ENCODE assay signal across 5 fruit fly cellular contexts in genomic region chr2L:18621357-18622211, dm6.
TF ChIP-seq lines count a peak whose summit lies in the region.

No protein-coding gene starts in this region.

- no peak for TF ChIP-seq CTCF in whole organism, embryonic (GFP tag; optimal IDR thresholded peaks at IDR 0.05; lab: Kevin White, UChicago)

TF ChIP-seq in whole organism, adult, 20 proteins besides CTCF, POLR2A, EP300 and RAD21 (continues in another document):
- TF ChIP-seq CG7045 (GFP tag; optimal IDR thresholded peaks at IDR 0.05; lab: Kevin White, UChicago) (peak; percentile 77), bab1 (GFP tag; optimal IDR thresholded peaks at IDR 0.05; lab: Kevin White, UChicago) (peak; percentile 90), pad (GFP tag; optimal IDR thresholded peaks at IDR 0.05; lab: Kevin White, UChicago) (peak; percentile 70), CG1620 (GFP tag; optimal IDR thresholded peaks at IDR 0.05; lab: Kevin White, UChicago) (peak; percentile 42), cnc (optimal IDR thresholded peaks at IDR 0.05; lab: Kevin White, UChicago) (no peak), Crg-1 (GFP tag; optimal IDR thresholded peaks at IDR 0.05; lab: Kevin White, UChicago) (peak; percentile 70), Mnt (GFP tag; optimal IDR thresholded peaks at IDR 0.05; lab: Kevin White, UChicago) (peak; percentile 53), kay (GFP tag; lab: Kevin White, UChicago; ENCODE audit: borderline replicate concordance) (no peak), CG5204 (GFP tag; optimal IDR thresholded peaks at IDR 0.05; lab: Kevin White, UChicago) (peak; percentile 67), Clk (GFP tag; optimal IDR thresholded peaks at IDR 0.05; lab: Kevin White, UChicago) (peak; percentile 64), CG12768 (GFP tag; optimal IDR thresholded peaks at IDR 0.05; lab: Kevin White, UChicago) (peak; percentile 74), Hr96 (GFP tag; optimal IDR thresholded peaks at IDR 0.05; lab: Kevin White, UChicago) (peak; percentile 81), cic (GFP tag; optimal IDR thresholded peaks at IDR 0.05; lab: Kevin White, UChicago) (peak; percentile 94), CG14711 (tag; optimal IDR thresholded peaks at IDR 0.05; lab: Kevin White, UChicago) (peak; percentile 88), CG11617 (GFP tag; optimal IDR thresholded peaks at IDR 0.05; lab: Kevin White, UChicago) (peak; percentile 93), ovo (GFP tag; optimal IDR thresholded peaks at IDR 0.05; lab: Kevin White, UChicago) (peak; percentile 35), toe (GFP tag; optimal IDR thresholded peaks at IDR 0.05; lab: Kevin White, UChicago) (peak; percentile 71), CG33017 (tag; optimal IDR thresholded peaks at IDR 0.05; lab: Kevin White, UChicago) (peak; percentile 86)

TF ChIP-seq in whole organism, embryonic, 481 proteins besides CTCF, POLR2A, EP300 and RAD21 (continues in another document):
- TF ChIP-seq CG5953 (GFP tag; IDR thresholded peaks at IDR 0.05; lab: Robert Waterston, UW), result peak; percentile 60; the same call in 1 of the 2 replicates
- TF ChIP-seq unpg (GFP tag; optimal IDR thresholded peaks at IDR 0.05; lab: Kevin White, UChicago), result peak; percentile 82
- TF ChIP-seq CG14667 (GFP tag; IDR thresholded peaks at IDR 0.05; lab: Robert Waterston, UW), result peak; percentile 65
- TF ChIP-seq gcm2 (GFP tag; optimal IDR thresholded peaks at IDR 0.05; lab: Kevin White, UChicago), result peak; percentile 64
- peak; percentile 4 for TF ChIP-seq CG7928 (GFP tag; optimal IDR thresholded peaks at IDR 0.05; lab: Kevin White, UChicago)
- no peak for TF ChIP-seq CG15073 (GFP tag; optimal IDR thresholded peaks at IDR 0.05; lab: Kevin White, UChicago)
- no peak for TF ChIP-seq ro (GFP tag; IDR thresholded peaks at IDR 0.05; lab: Robert Waterston, UW)
- peak; percentile 38 for TF ChIP-seq CG5180 (GFP tag; optimal IDR thresholded peaks at IDR 0.05; lab: Kevin White, UChicago)
- TF ChIP-seq Stat92E (GFP tag; optimal IDR thresholded peaks at IDR 0.05; lab: Kevin White, UChicago), result no peak
- TF ChIP-seq ham (GFP tag; IDR thresholded peaks at IDR 0.05; lab: Robert Waterston, UW), result 0 out of 2 replicates have a peak, but pooled peaks have one; percentile 22
- TF ChIP-seq CG4730 (GFP tag; IDR thresholded peaks at IDR 0.05; lab: Robert Waterston, UW), result peak; percentile 53; the same call in 1 of the 2 replicates
- TF ChIP-seq CG8478 (optimal IDR thresholded peaks at IDR 0.05; lab: Kevin White, UChicago), result no peak
- TF ChIP-seq CG14441 (GFP tag; IDR thresholded peaks at IDR 0.05; lab: Robert Waterston, UW), result peak; percentile 76
- TF ChIP-seq CG12219 (GFP tag; optimal IDR thresholded peaks at IDR 0.05; lab: Kevin White, UChicago), result peak; percentile 48
- peak; percentile 77 for TF ChIP-seq CG11695 (GFP tag; IDR thresholded peaks at IDR 0.05; lab: Robert Waterston, UW)
- peak; percentile 44; the same call in 1 of the 2 replicates for TF ChIP-seq wor (GFP tag; IDR thresholded peaks at IDR 0.05; lab: Robert Waterston, UW)
- peak; percentile 69 for TF ChIP-seq B-H1 (GFP tag; IDR thresholded peaks at IDR 0.05; lab: Robert Waterston, UW)
- TF ChIP-seq insv (GFP tag; optimal IDR thresholded peaks at IDR 0.05; lab: Kevin White, UChicago), result no peak

TF ChIP-seq in whole organism, prepupa, 60 proteins besides CTCF, POLR2A, EP300 and RAD21 (continues in another document):
- TF ChIP-seq CG31627 (GFP tag; optimal IDR thresholded peaks at IDR 0.05; lab: Kevin White, UChicago) (peak; percentile 85), Hr39 (GFP tag; optimal IDR thresholded peaks at IDR 0.05; lab: Kevin White, UChicago) (peak; percentile 86), fd85E (GFP tag; optimal IDR thresholded peaks at IDR 0.05; lab: Kevin White, UChicago) (peak; percentile 53), fd59A (GFP tag; optimal IDR thresholded peaks at IDR 0.05; lab: Kevin White, UChicago) (peak; percentile 66), cyc (GFP tag; optimal IDR thresholded peaks at IDR 0.05; lab: Kevin White, UChicago) (peak; percentile 86), net (GFP tag; optimal IDR thresholded peaks at IDR 0.05; lab: Kevin White, UChicago) (peak; percentile 64), CG8119 (GFP tag; IDR thresholded peaks at IDR 0.05; lab: Robert Waterston, UW) (peak; percentile 54; the same call in 1 of the 3 replicates), Blimp-1 (GFP tag; optimal IDR thresholded peaks at IDR 0.05; lab: Kevin White, UChicago) (peak; percentile 60), achi (GFP tag; optimal IDR thresholded peaks at IDR 0.05; lab: Kevin White, UChicago) (peak; percentile 80), vri (GFP tag; optimal IDR thresholded peaks at IDR 0.05; lab: Kevin White, UChicago) (peak; percentile 85), Met (GFP tag; optimal IDR thresholded peaks at IDR 0.05; lab: Kevin White, UChicago) (peak; percentile 88), Eip78C (GFP tag; lab: Kevin White, UChicago) (peak; percentile 96), CG10631 (GFP tag; optimal IDR thresholded peaks at IDR 0.05; lab: Kevin White, UChicago) (peak; percentile 73), esn (GFP tag; optimal IDR thresholded peaks at IDR 0.05; lab: Kevin White, UChicago) (peak; percentile 92), CG8319 (GFP tag; optimal IDR thresholded peaks at IDR 0.05; lab: Kevin White, UChicago) (peak; percentile 84), CG6276 (GFP tag; optimal IDR thresholded peaks at IDR 0.05; lab: Kevin White, UChicago) (peak; percentile 40), Ets96B (tag; optimal IDR thresholded peaks at IDR 0.05; lab: Kevin White, UChicago) (peak; percentile 64), Sox102F (GFP tag; optimal IDR thresholded peaks at IDR 0.05; lab: Kevin White, UChicago) (peak; percentile 83), CG34406 (GFP tag; optimal IDR thresholded peaks at IDR 0.05; lab: Kevin White, UChicago) (peak; percentile 87)

TF ChIP-seq in whole organism, pupa, 21 proteins besides CTCF, POLR2A, EP300 and RAD21 (continues in another document):
- TF ChIP-seq Snoo (tag; optimal IDR thresholded peaks at IDR 0.05; lab: Kevin White, UChicago), result peak; percentile 68
- TF ChIP-seq CG9948 (tag; optimal IDR thresholded peaks at IDR 0.05; lab: Kevin White, UChicago), result peak; percentile 66
- peak; percentile 43 for TF ChIP-seq Ets98B (GFP tag; IDR thresholded peaks at IDR 0.05; lab: Robert Waterston, UW)
- TF ChIP-seq CG12605 (GFP tag; IDR thresholded peaks at IDR 0.05; lab: Robert Waterston, UW), result peak; percentile 35; the same call in 1 of the 2 replicates
- no peak for TF ChIP-seq CG13204 (GFP tag; optimal IDR thresholded peaks at IDR 0.05; lab: Kevin White, UChicago)
- TF ChIP-seq Pif1A (GFP tag; optimal IDR thresholded peaks at IDR 0.05; lab: Kevin White, UChicago), result peak; percentile 68
- peak; percentile 65 for TF ChIP-seq CG32121 (GFP tag; IDR thresholded peaks at IDR 0.05; lab: Robert Waterston, UW)
- TF ChIP-seq fd96Ca (GFP tag; IDR thresholded peaks at IDR 0.05; lab: Robert Waterston, UW), result no peak
- peak; percentile 39 for TF ChIP-seq gl (tag; optimal IDR thresholded peaks at IDR 0.05; lab: Kevin White, UChicago)
- TF ChIP-seq CG17806 (tag; optimal IDR thresholded peaks at IDR 0.05; lab: Kevin White, UChicago), result peak; percentile 83
- TF ChIP-seq D1 (tag; optimal IDR thresholded peaks at IDR 0.05; lab: Kevin White, UChicago), result peak; percentile 73
- peak; percentile 77 for TF ChIP-seq Pif1B (GFP tag; optimal IDR thresholded peaks at IDR 0.05; lab: Kevin White, UChicago)
- TF ChIP-seq CG8159 (tag; optimal IDR thresholded peaks at IDR 0.05; lab: Kevin White, UChicago), result peak; percentile 89
- TF ChIP-seq EcR (GFP tag; optimal IDR thresholded peaks at IDR 0.05; lab: Kevin White, UChicago), result peak; percentile 62
- peak; percentile 73 for TF ChIP-seq CG15710 (tag; optimal IDR thresholded peaks at IDR 0.05; lab: Kevin White, UChicago)
- peak; percentile 66; the same call in 1 of the 3 replicates for TF ChIP-seq CG4496 (GFP tag; IDR thresholded peaks at IDR 0.05; lab: Robert Waterston, UW)
- peak; percentile 64 for TF ChIP-seq CG8301 (tag; optimal IDR thresholded peaks at IDR 0.05; lab: Kevin White, UChicago)
- TF ChIP-seq CG10348 (GFP tag; IDR thresholded peaks at IDR 0.05; lab: Robert Waterston, UW), result no peak
- peak; percentile 19; the same call in 1 of the 2 replicates for TF ChIP-seq rn (GFP tag; IDR thresholded peaks at IDR 0.05; lab: Robert Waterston, UW)
- peak; percentile 44 for TF ChIP-seq CG34367 (tag; optimal IDR thresholded peaks at IDR 0.05; lab: Kevin White, UChicago)

TF ChIP-seq in whole organism, wandering third instar larva, 38 proteins besides CTCF, POLR2A, EP300 and RAD21 (continues in another document):
- peak; percentile 94 for TF ChIP-seq rgr (GFP tag; optimal IDR thresholded peaks at IDR 0.05; lab: Kevin White, UChicago)
- peak; percentile 84 for TF ChIP-seq Hnf4 (GFP tag; optimal IDR thresholded peaks at IDR 0.05; lab: Kevin White, UChicago)
- TF ChIP-seq Dif (GFP tag; optimal IDR thresholded peaks at IDR 0.05; lab: Kevin White, UChicago; ENCODE audit: partially characterized antibody), result no peak
- TF ChIP-seq N (GFP tag; optimal IDR thresholded peaks at IDR 0.05; lab: Kevin White, UChicago), result no peak
- TF ChIP-seq tai (GFP tag; optimal IDR thresholded peaks at IDR 0.05; lab: Kevin White, UChicago), result peak; percentile 75
- peak; percentile 83 for TF ChIP-seq Sp1 (GFP tag; optimal IDR thresholded peaks at IDR 0.05; lab: Kevin White, UChicago)
- peak; percentile 85 for TF ChIP-seq fru (GFP tag; optimal IDR thresholded peaks at IDR 0.05; lab: Kevin White, UChicago)
- peak; percentile 66 for TF ChIP-seq woc (GFP tag; optimal IDR thresholded peaks at IDR 0.05; lab: Kevin White, UChicago)
- peak; percentile 14 for TF ChIP-seq Dfd (GFP tag; optimal IDR thresholded peaks at IDR 0.05; lab: Kevin White, UChicago)
- peak; percentile 47 for TF ChIP-seq CG9705 (GFP tag; optimal IDR thresholded peaks at IDR 0.05; lab: Kevin White, UChicago)
- TF ChIP-seq dl (GFP tag; optimal IDR thresholded peaks at IDR 0.05; lab: Kevin White, UChicago; ENCODE audit: insufficient read depth in 1 of 2, partially characterized antibody in 2 of 2), result no peak
- peak; percentile 77 for TF ChIP-seq dmrt93B (GFP tag; optimal IDR thresholded peaks at IDR 0.05; lab: Kevin White, UChicago)
- no peak for TF ChIP-seq jim (GFP tag; optimal IDR thresholded peaks at IDR 0.05; lab: Kevin White, UChicago)
- TF ChIP-seq CrebA (GFP tag; optimal IDR thresholded peaks at IDR 0.05; lab: Kevin White, UChicago; ENCODE audit: borderline replicate concordance), result peak; percentile 12
- peak; percentile 81 for TF ChIP-seq brk (GFP tag; optimal IDR thresholded peaks at IDR 0.05; lab: Kevin White, UChicago)
- peak; percentile 84 for TF ChIP-seq br (GFP tag; optimal IDR thresholded peaks at IDR 0.05; lab: Kevin White, UChicago)
- peak; percentile 95 for TF ChIP-seq OdsH (GFP tag; optimal IDR thresholded peaks at IDR 0.05; lab: Kevin White, UChicago)
- TF ChIP-seq Vsx2 (GFP tag; optimal IDR thresholded peaks at IDR 0.05; lab: Kevin White, UChicago; ENCODE audit: partially characterized antibody), result no peak
- TF ChIP-seq pan (optimal IDR thresholded peaks at IDR 0.05; lab: Kevin White, UChicago), result no peak
- peak; percentile 41 for TF ChIP-seq GATAd (GFP tag; optimal IDR thresholded peaks at IDR 0.05; lab: Kevin White, UChicago)
- peak; percentile 18 to 85 for TF ChIP-seq foxo (GFP tag; optimal IDR thresholded peaks at IDR 0.05; lab: Kevin White, UChicago)
- no peak for TF ChIP-seq Hr78 (GFP tag; optimal IDR thresholded peaks at IDR 0.05; lab: Kevin White, UChicago)
- peak; percentile 58 for TF ChIP-seq CG32264 (GFP tag; optimal IDR thresholded peaks at IDR 0.05; lab: Kevin White, UChicago)
